Fruit fly (Drosophila melanogaster): Measurements from ENCODE around the gene COX7AL.

dm6 chr3R:8321447-8321846 lies 22.0 kb upstream of the COX7AL start, which contains the start of gene Or85a:
- TF ChIP-seq Sin3A (optimal IDR thresholded peaks at IDR 0.05) (no peak), insv (optimal IDR thresholded peaks at IDR 0.05) (no peak), psq (optimal IDR thresholded peaks at IDR 0.05) (no peak), Myc (optimal IDR thresholded peaks at IDR 0.05) (no peak), h (optimal IDR thresholded peaks at IDR 0.05) (no peak), ttk (optimal IDR thresholded peaks at IDR 0.05) (no peak)

All from Kc167 (cell line).